Fruit fly (Drosophila melanogaster) whole organism, wandering third instar larva: ENCODE measurements around the gene Pex2.

Source experiments
- Abd-B ChIP-seq: fragments of >200 bp; optimal IDR thresholded peaks from 2 replicates; lab custom pipeline; 2017; ENCODE audit warnings: missing biosample characterization, missing genetic modification characterization
- GATAd ChIP-seq: sonication (Bioruptor generic); optimal IDR thresholded peaks from 2 replicates; lab custom pipeline; 2016; ENCODE audit warnings: missing biosample characterization, missing genetic modification characterization
- brk ChIP-seq: fragments of 200-800 bp; sonication (Bioruptor generic); optimal IDR thresholded peaks from 2 replicates; lab custom pipeline; 2016; ENCODE audit warnings: missing biosample characterization, mild to moderate bottlenecking, missing genetic modification characterization
- ey ChIP-seq: fragments of 200-800 bp; sonication (Bioruptor generic); optimal IDR thresholded peaks from 2 replicates; lab custom pipeline; 2016; ENCODE audit warnings: missing biosample characterization, missing genetic modification characterization
- h ChIP-seq: fragments of 200-800 bp; sonication (Bioruptor generic); optimal IDR thresholded peaks from 3 replicates; lab custom pipeline; 2016; ENCODE audit warnings: missing biosample characterization, mild to moderate bottlenecking, missing genetic modification characterization
- pan ChIP-seq: fragments of >200 bp; optimal IDR thresholded peaks from 2 replicates; lab custom pipeline; 2017
- psq ChIP-seq: fragments of 200-800 bp; sonication (Bioruptor generic); optimal IDR thresholded peaks from 3 replicates; lab custom pipeline; 2017; ENCODE audit warnings: missing biosample characterization, mild to moderate bottlenecking, missing genetic modification characterization, moderate library complexity

DNA sequence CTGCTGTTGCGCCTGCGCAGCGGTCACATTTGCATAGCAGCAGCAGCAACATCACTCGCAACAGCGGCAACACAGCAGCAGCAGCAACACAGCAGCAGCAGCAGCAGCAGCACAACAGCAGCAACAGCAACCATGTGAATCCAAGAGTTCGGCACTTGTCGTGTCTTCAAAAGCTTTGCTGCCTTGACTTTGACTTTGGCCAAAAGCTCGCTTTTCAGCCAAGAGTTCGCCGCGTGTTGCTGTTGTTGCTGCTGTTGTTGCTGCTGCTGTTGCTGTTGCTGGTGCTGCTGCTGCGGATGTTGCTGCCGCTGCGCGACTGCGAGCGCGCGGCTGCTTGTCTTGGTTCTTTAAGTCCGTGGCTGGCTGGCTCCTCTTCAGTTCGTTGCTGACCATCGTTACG, 33.2 kb downstream of the Pex2 start, which contains the start of gene ImpE1:
- TF ChIP-seq psq (GFP tag; lab: Kevin White, UChicago), result no peak
- no peak for TF ChIP-seq h
- TF ChIP-seq Abd-B, result no peak
- TF ChIP-seq GATAd, result no peak
- TF ChIP-seq ey (GFP tag; lab: Kevin White, UChicago), result no peak
- no peak for TF ChIP-seq pan (lab: Kevin White, UChicago)
- TF ChIP-seq brk (GFP tag; lab: Kevin White, UChicago), result no peak
